Fruit fly (Drosophila melanogaster) S2 (cell line): ENCODE results near the gene CG4645.

Source experiments
- CG8478 ChIP-seq: fragments of >200 bp; optimal IDR thresholded peaks from 2 replicates; lab custom pipeline; 2018
- CTCF ChIP-seq, 2 experiments: fragments of >200 bp; optimal IDR thresholded peaks; 2 replicates each; lab custom pipeline; 2018

DNA sequence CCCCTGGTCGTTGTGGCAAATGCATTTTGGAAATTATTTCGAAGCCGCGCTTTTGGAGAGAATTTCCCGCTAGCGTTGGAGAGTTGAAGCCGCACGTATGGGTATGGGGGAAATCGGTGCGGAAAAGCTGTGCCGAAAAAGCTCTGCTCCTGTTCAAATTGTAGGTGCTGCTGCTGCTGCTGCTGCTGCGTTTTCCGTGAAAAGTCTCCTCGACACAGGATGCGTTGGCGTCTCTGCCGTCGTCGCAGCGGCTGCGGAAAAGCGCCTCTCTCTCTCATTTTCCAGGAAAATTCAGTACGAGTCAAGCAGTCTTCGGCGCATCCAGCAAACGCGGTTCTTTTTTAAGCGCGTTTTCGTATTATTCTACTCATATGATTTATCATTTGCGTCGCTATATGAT is 7.4 kb downstream of the CG4645 start, which contains the start of gene fne:
- TF ChIP-seq CTCF (optimal IDR thresholded peaks at IDR 0.05; lab: Kevin White, UChicago), result no peak
- no peak for TF ChIP-seq CG8478
